Fruit fly (Drosophila melanogaster): ENCODE measurements around the gene Hsc70-4.

Gene Hsc70-4

dm6 chr3R:15293878-15294350, 51.4 kb downstream of the Hsc70-4 start:
- TF ChIP-seq noc (tag; optimal IDR thresholded peaks at IDR 0.05), result no peak
